Fruit fly (Drosophila melanogaster): Measurements from ENCODE around the gene Spn.

Spn gene

DNA sequence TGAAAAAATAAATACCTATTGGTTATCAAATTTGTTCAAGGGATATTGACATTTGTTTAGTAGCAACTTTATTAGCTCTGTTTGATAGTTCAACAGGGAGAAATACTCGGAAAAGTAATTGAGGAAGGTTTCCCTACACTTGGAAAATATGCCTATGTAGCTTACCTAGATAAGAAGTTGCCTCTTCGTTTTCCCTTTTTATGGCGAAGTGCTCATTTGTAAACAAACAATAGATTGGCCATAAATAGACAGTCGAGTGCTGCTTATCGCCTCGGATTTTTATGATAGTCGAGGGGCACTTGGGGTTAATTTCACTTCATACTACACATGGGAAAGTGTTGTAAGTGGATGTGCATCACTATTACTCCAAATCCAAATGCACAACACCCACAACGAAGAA is 85.6 kb downstream of the Spn start (continued):
- TF ChIP-seq cas (GFP tag; IDR thresholded peaks at IDR 0.05) (no peak), disco-r (GFP tag; optimal IDR thresholded peaks at IDR 0.05) (no peak), sima (GFP tag; optimal IDR thresholded peaks at IDR 0.05) (no peak), CG7786 (GFP tag; optimal IDR thresholded peaks at IDR 0.05) (no peak), pzg (GFP tag; optimal IDR thresholded peaks at IDR 0.05) (no peak), Fer1 (GFP tag; optimal IDR thresholded peaks at IDR 0.05) (no peak), shn (GFP tag; optimal IDR thresholded peaks at IDR 0.05) (no peak), CG14050 (GFP tag; IDR thresholded peaks at IDR 0.05) (no peak), croc (GFP tag; conservative IDR thresholded peaks at IDR 0.05) (no peak), CG32767 (GFP tag; IDR thresholded peaks at IDR 0.05) (no peak), so (GFP tag; IDR thresholded peaks at IDR 0.05) (no peak), btn (GFP tag; optimal IDR thresholded peaks at IDR 0.05) (no peak), CG18619 (GFP tag; optimal IDR thresholded peaks at IDR 0.05) (no peak), crp (GFP tag; optimal IDR thresholded peaks at IDR 0.05) (no peak), CG8765 (GFP tag; IDR thresholded peaks at IDR 0.05) (no peak), mirr (GFP tag; optimal IDR thresholded peaks at IDR 0.05) (no peak), CG13894 (tag; optimal IDR thresholded peaks at IDR 0.05) (no peak), eve (GFP tag; optimal IDR thresholded peaks at IDR 0.05) (peak in 1 of 2 experiments; percentile 70), kah (GFP tag; optimal IDR thresholded peaks at IDR 0.05) (no peak), Hr78 (GFP tag; optimal IDR thresholded peaks at IDR 0.05) (peak in 1 of 2 experiments; percentile 63), CG6254 (GFP tag; optimal IDR thresholded peaks at IDR 0.05) (peak; percentile 62), row (GFP tag; IDR thresholded peaks at IDR 0.05) (no peak), Trl (optimal IDR thresholded peaks at IDR 0.05) (no peak), Trl (GFP tag; optimal IDR thresholded peaks at IDR 0.05) (no peak), CG14667 (GFP tag; IDR thresholded peaks at IDR 0.05) (no peak), sug (tag; optimal IDR thresholded peaks at IDR 0.05) (no peak), ATbp (GFP tag; optimal IDR thresholded peaks at IDR 0.05) (peak; percentile 7), CG7839 (tag; optimal IDR thresholded peaks at IDR 0.05) (no peak), prd (optimal IDR thresholded peaks at IDR 0.05) (no peak), prd (GFP tag; IDR thresholded peaks at IDR 0.05) (no peak), esg (GFP tag; conservative IDR thresholded peaks at IDR 0.05) (no peak), gem (tag; optimal IDR thresholded peaks at IDR 0.05) (peak; percentile 39), Ptx1 (GFP tag; IDR thresholded peaks at IDR 0.05) (no peak), gro (GFP tag; optimal IDR thresholded peaks at IDR 0.05) (no peak), NfI (GFP tag; optimal IDR thresholded peaks at IDR 0.05) (no peak), Dll (GFP tag; IDR thresholded peaks at IDR 0.05; ENCODE audit: partially characterized antibody) (no peak), CG15601 (tag; optimal IDR thresholded peaks at IDR 0.05) (peak; percentile 40), caup (GFP tag; optimal IDR thresholded peaks at IDR 0.05; ENCODE audit: severe bottlenecking) (no peak), CG4328 (GFP tag; optimal IDR thresholded peaks at IDR 0.05) (no peak), CG10462 (GFP tag; optimal IDR thresholded peaks at IDR 0.05) (no peak), pan (optimal IDR thresholded peaks at IDR 0.05) (no peak), pan (GFP tag; optimal IDR thresholded peaks at IDR 0.05 in 1 of 2, IDR thresholded peaks at IDR 0.05 in 1 of 2) (no peak), pros (GFP tag; optimal IDR thresholded peaks at IDR 0.05) (peak; percentile 23), jigr1 (GFP tag; IDR thresholded peaks at IDR 0.05) (no peak), CG15696 (tag; optimal IDR thresholded peaks at IDR 0.05) (peak; percentile 79), CHES-1-like (GFP tag; optimal IDR thresholded peaks at IDR 0.05) (no peak), gsb (GFP tag; IDR thresholded peaks at IDR 0.05) (no peak), CG4707 (GFP tag; optimal IDR thresholded peaks at IDR 0.05) (peak; percentile 3), Kr (GFP tag; optimal IDR thresholded peaks at IDR 0.05) (peak; percentile 75), CG34224 (GFP tag; IDR thresholded peaks at IDR 0.05; ENCODE audit: partially characterized antibody) (no peak), CG12942 (GFP tag; optimal IDR thresholded peaks at IDR 0.05) (no peak), Max (GFP tag; optimal IDR thresholded peaks at IDR 0.05) (no peak)
